Worm (Caenorhabditis elegans): ENCODE measurements around the gene zip-1.

ce11 chrIII:12334268-12334667 is 723 bp downstream of the zip-1 start:
- TF ChIP-seq nhr-11 (tag; optimal IDR thresholded peaks at IDR 0.05) (no peak), crh-2 (tag; optimal IDR thresholded peaks at IDR 0.05) (no peak), ztf-4 (tag; optimal IDR thresholded peaks at IDR 0.05) (no peak), fos-1 (tag; optimal IDR thresholded peaks at IDR 0.05) (no peak), ztf-11 (tag; optimal IDR thresholded peaks at IDR 0.05) (no peak), skn-1 (tag; optimal IDR thresholded peaks at IDR 0.05) (no peak)

Data from whole organism, L2 larva.